Worm (Caenorhabditis elegans) whole organism, late embryonic: ENCODE measurements around the gene ugt-12.

ENCODE experiments used
- C08G9.2 ChIP-seq: sonication (generic microtip); optimal IDR thresholded peaks from 2 replicates; lab custom pipeline; 2016; ENCODE audit warnings: mild to moderate bottlenecking, missing genetic modification characterization, moderate library complexity, missing compliant biosample characterization
- C38D4.7 ChIP-seq: fragments of 200-800 bp; sonication (Bioruptor generic); optimal IDR thresholded peaks from 2 replicates; lab custom pipeline; 2018; ENCODE audit warnings: mild to moderate bottlenecking, missing genetic modification characterization, moderate library complexity, missing compliant biosample characterization
- F13H6.1 ChIP-seq: sonication (generic microtip); optimal IDR thresholded peaks from 2 replicates; lab custom pipeline; 2016; ENCODE audit warnings: missing genetic modification characterization, missing compliant biosample characterization
- K09A11.1 ChIP-seq: sonication (generic microtip); optimal IDR thresholded peaks from 2 replicates; lab custom pipeline; 2017; ENCODE audit warnings: antibody characterized with exemption, mild to moderate bottlenecking, missing genetic modification characterization, missing compliant biosample characterization; ENCODE audit not compliant: insufficient read depth
- T23F11.4 ChIP-seq: fragments of 200-800 bp; sonication (Bioruptor generic); optimal IDR thresholded peaks from 2 replicates; lab custom pipeline; 2018; ENCODE audit warnings: mild to moderate bottlenecking, missing genetic modification characterization, missing compliant biosample characterization
- Y22D7AL.16 ChIP-seq: sonication (generic microtip); optimal IDR thresholded peaks from 2 replicates; lab custom pipeline; 2016; ENCODE audit warnings: missing genetic modification characterization, missing compliant biosample characterization
- ahr-1 ChIP-seq: sonication (generic microtip); optimal IDR thresholded peaks from 2 replicates; lab custom pipeline; 2016; ENCODE audit warnings: missing genetic modification characterization, missing compliant biosample characterization
- ama-1 ChIP-seq: fragments of 150-350 bp; optimal IDR thresholded peaks from 2 replicates; lab custom pipeline; 2014
- ceh-18 ChIP-seq: sonication (generic microtip); optimal IDR thresholded peaks from 2 replicates; lab custom pipeline; 2016; ENCODE audit warnings: missing genetic modification characterization, missing compliant biosample characterization
- ceh-22 ChIP-seq: sonication (generic microtip); optimal IDR thresholded peaks from 2 replicates; lab custom pipeline; 2017; ENCODE audit warnings: missing biosample characterization, missing genetic modification characterization
- ceh-24 ChIP-seq: sonication (generic microtip); optimal IDR thresholded peaks from 2 replicates; lab custom pipeline; 2016; ENCODE audit warnings: mild to moderate bottlenecking, missing genetic modification characterization, missing compliant biosample characterization
- ceh-30 ChIP-seq: fragments of 150-350 bp; optimal IDR thresholded peaks from 2 replicates; lab custom pipeline; 2014; ENCODE audit warnings: missing biosample characterization, missing genetic modification characterization
- ceh-31 ChIP-seq: sonication (generic microtip); optimal IDR thresholded peaks from 2 replicates; lab custom pipeline; 2016; ENCODE audit warnings: missing genetic modification characterization, missing compliant biosample characterization
- ceh-34 ChIP-seq: sonication (generic microtip); optimal IDR thresholded peaks from 2 replicates; lab custom pipeline; 2016; ENCODE audit warnings: mild to moderate bottlenecking, missing genetic modification characterization, missing compliant biosample characterization
- ceh-45 ChIP-seq: fragments of 200-800 bp; sonication (Bioruptor generic); IDR thresholded peaks from 2 replicates; pipeline ENCODE4 v1.3.6; 2022; ENCODE audit warnings: missing genetic modification reagents, missing genetic modification characterization, missing compliant biosample characterization
- ceh-48 ChIP-seq: sonication (generic microtip); optimal IDR thresholded peaks from 2 replicates; lab custom pipeline; 2016; ENCODE audit warnings: missing genetic modification characterization, inconsistent platforms, missing compliant biosample characterization
- dmd-4 ChIP-seq: sonication (generic microtip); optimal IDR thresholded peaks from 2 replicates; lab custom pipeline; 2016; ENCODE audit warnings: borderline replicate concordance, missing genetic modification characterization, missing compliant biosample characterization
- elt-2 ChIP-seq: sonication (generic microtip); optimal IDR thresholded peaks from 2 replicates; lab custom pipeline; 2016; ENCODE audit warnings: missing genetic modification reagents, missing genetic modification characterization, missing compliant biosample characterization
- elt-4 ChIP-seq: sonication (generic microtip); optimal IDR thresholded peaks from 2 replicates; lab custom pipeline; 2016; ENCODE audit warnings: missing genetic modification characterization, missing compliant biosample characterization
- eyg-1 ChIP-seq: sonication (generic microtip); optimal IDR thresholded peaks from 2 replicates; lab custom pipeline; 2016; ENCODE audit warnings: missing genotype, missing genetic modification characterization, missing compliant biosample characterization
- fkh-6 ChIP-seq: sonication (generic microtip); optimal IDR thresholded peaks from 2 replicates; lab custom pipeline; 2016; ENCODE audit warnings: missing genetic modification characterization, missing compliant biosample characterization
- gmeb-2 ChIP-seq: sonication (generic microtip); optimal IDR thresholded peaks from 2 replicates; lab custom pipeline; 2016; ENCODE audit warnings: missing genetic modification characterization, inconsistent platforms, missing compliant biosample characterization
- hlh-6 ChIP-seq: sonication (generic microtip); optimal IDR thresholded peaks from 2 replicates; lab custom pipeline; 2016; ENCODE audit warnings: missing genotype, missing genetic modification characterization, missing compliant biosample characterization
- lim-6 ChIP-seq: sonication (generic microtip); optimal IDR thresholded peaks from 2 replicates; lab custom pipeline; 2016; ENCODE audit warnings: missing genetic modification characterization, missing compliant biosample characterization
- lin-11 ChIP-seq: fragments of 200-800 bp; sonication (Bioruptor generic); optimal IDR thresholded peaks from 2 replicates; lab custom pipeline; 2018; ENCODE audit warnings: mild to moderate bottlenecking, missing genetic modification characterization, missing compliant biosample characterization
- madf-2 ChIP-seq: sonication (generic microtip); optimal IDR thresholded peaks from 2 replicates; lab custom pipeline; 2017; ENCODE audit warnings: missing genetic modification characterization, missing compliant biosample characterization
- nfya-1 ChIP-seq: sonication (generic microtip); optimal IDR thresholded peaks from 2 replicates; lab custom pipeline; 2017; ENCODE audit warnings: missing genetic modification characterization, mild to moderate bottlenecking, missing compliant biosample characterization, antibody characterized with exemption, moderate library complexity
- nhr-232 ChIP-seq: sonication (generic microtip); optimal IDR thresholded peaks from 2 replicates; lab custom pipeline; 2016; ENCODE audit warnings: missing genetic modification characterization, missing compliant biosample characterization
- npax-4 ChIP-seq: sonication (generic microtip); optimal IDR thresholded peaks from 2 replicates; lab custom pipeline; 2016; ENCODE audit warnings: missing genetic modification characterization, missing compliant biosample characterization
- odd-2 ChIP-seq: sonication (generic microtip); optimal IDR thresholded peaks from 2 replicates; lab custom pipeline; 2017; ENCODE audit warnings: antibody characterized with exemption, mild to moderate bottlenecking, missing genetic modification characterization, missing compliant biosample characterization
- pag-3 ChIP-seq: sonication (generic microtip); optimal IDR thresholded peaks from 2 replicates; lab custom pipeline; 2016; ENCODE audit warnings: missing compliant biosample characterization, missing genetic modification characterization, borderline replicate concordance
- pha-2 ChIP-seq: sonication (generic microtip); optimal IDR thresholded peaks from 2 replicates; lab custom pipeline; 2017; ENCODE audit warnings: mild to moderate bottlenecking, missing genetic modification characterization, missing compliant biosample characterization
- pros-1 ChIP-seq: fragments of 150-350 bp; optimal IDR thresholded peaks from 2 replicates; lab custom pipeline; 2014; ENCODE audit warnings: missing biosample characterization, missing genetic modification reagents, missing genetic modification characterization
- ref-2 ChIP-seq: sonication (generic microtip); optimal IDR thresholded peaks from 2 replicates; lab custom pipeline; 2016; ENCODE audit warnings: missing genetic modification characterization, missing compliant biosample characterization
- rnt-1 ChIP-seq: sonication (generic microtip); optimal IDR thresholded peaks from 2 replicates; lab custom pipeline; 2016; ENCODE audit warnings: missing genetic modification characterization, missing compliant biosample characterization
- sox-2 ChIP-seq: fragments of 200-800 bp; sonication (Bioruptor generic); IDR thresholded peaks from 2 replicates; pipeline ENCODE4 v1.3.6; 2022; ENCODE audit warnings: missing genetic modification reagents, missing genetic modification characterization, missing compliant biosample characterization
- sox-4 ChIP-seq: sonication (generic microtip); optimal IDR thresholded peaks from 2 replicates; lab custom pipeline; 2017; ENCODE audit warnings: mild to moderate bottlenecking, missing genetic modification characterization, inconsistent platforms, missing compliant biosample characterization
- tbx-2 ChIP-seq: sonication (generic microtip); optimal IDR thresholded peaks from 2 replicates; lab custom pipeline; 2016; ENCODE audit warnings: missing genetic modification characterization, missing compliant biosample characterization
- ttx-3 ChIP-seq: sonication (generic microtip); optimal IDR thresholded peaks from 2 replicates; lab custom pipeline; 2016; ENCODE audit warnings: missing genetic modification reagents, missing genetic modification characterization, missing compliant biosample characterization
- unc-42 ChIP-seq: sonication (generic microtip); optimal IDR thresholded peaks from 2 replicates; lab custom pipeline; 2016; ENCODE audit warnings: missing genotype, missing genetic modification characterization, missing compliant biosample characterization
- unc-86 ChIP-seq: sonication (generic microtip); optimal IDR thresholded peaks from 2 replicates; lab custom pipeline; 2016; ENCODE audit warnings: missing genetic modification characterization, missing compliant biosample characterization
- zip-5 ChIP-seq: sonication (generic microtip); optimal IDR thresholded peaks from 2 replicates; lab custom pipeline; 2016; ENCODE audit warnings: missing genetic modification characterization, missing compliant biosample characterization

ugt-12 gene

DNA sequence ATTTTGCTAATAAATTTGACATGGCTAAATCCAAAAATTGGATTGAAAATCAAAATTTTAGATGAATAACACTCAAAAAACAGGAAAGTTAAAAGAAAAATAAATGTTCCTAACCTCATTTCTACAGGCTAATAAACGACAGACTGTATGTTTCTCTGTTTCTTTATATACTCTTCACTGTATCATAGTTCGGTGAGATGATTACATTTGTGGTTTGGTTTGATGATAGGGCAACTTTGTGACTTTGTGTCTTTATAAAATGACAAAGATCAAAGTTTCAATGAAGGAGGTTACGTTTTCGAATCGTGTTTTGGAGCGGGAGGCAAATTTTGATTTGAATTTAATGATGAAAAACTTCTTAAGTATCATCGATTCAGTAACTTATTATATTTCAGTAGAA lies at the start of gene ugt-12:
Gene ugt-12 (minus strand): TSS at position 153 of the 400 bp plus-strand sequence.
- TF ChIP-seq ceh-30 (tag; lab: Kevin White, UChicago) (no peak), ceh-34 (tag; lab: Kevin White, UChicago) (no peak)

DNA sequence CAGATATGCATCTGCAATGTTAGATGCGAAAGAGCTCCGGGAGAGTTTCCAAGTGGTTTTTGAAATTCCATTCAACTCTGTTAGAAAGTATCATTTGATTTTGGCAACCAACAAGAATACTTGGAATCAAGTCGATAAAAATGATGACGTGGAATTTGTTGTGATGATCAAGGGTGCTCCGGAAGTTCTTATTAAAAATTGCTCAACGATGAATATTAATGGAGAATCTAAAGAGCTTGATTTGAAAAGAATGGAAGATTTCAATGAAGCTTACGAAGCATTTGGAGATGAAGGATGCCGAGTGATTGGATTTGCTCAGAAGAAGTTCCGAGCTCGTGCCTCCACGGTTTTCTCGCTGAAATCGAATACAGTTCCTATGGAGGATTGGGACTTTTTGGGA lies 47.9 kb upstream of the ugt-12 start:
- TF ChIP-seq ttx-3 (tag; lab: Kevin White, UChicago), result no peak
- TF ChIP-seq eyg-1, result no peak
- no peak for TF ChIP-seq ceh-34 (tag; lab: Kevin White, UChicago)
- TF ChIP-seq T23F11.4, result no peak
- TF ChIP-seq ceh-30 (tag; lab: Kevin White, UChicago), result no peak
- no peak for TF ChIP-seq F13H6.1 (tag; lab: Kevin White, UChicago)
- TF ChIP-seq ama-1 (lab: Kevin White, UChicago), result no peak
- TF ChIP-seq ceh-45 (GFP tag; lab: Robert Waterston, UW), result no peak
- no peak for TF ChIP-seq pag-3 (tag; lab: Kevin White, UChicago)
- no peak for TF ChIP-seq ahr-1 (tag; lab: Kevin White, UChicago)
- TF ChIP-seq fkh-6 (tag; lab: Kevin White, UChicago), result no peak
- TF ChIP-seq gmeb-2, result no peak
- no peak for TF ChIP-seq nhr-232 (tag; lab: Kevin White, UChicago)
- TF ChIP-seq ceh-22, result no peak
- TF ChIP-seq zip-5 (tag; lab: Kevin White, UChicago), result no peak

DNA sequence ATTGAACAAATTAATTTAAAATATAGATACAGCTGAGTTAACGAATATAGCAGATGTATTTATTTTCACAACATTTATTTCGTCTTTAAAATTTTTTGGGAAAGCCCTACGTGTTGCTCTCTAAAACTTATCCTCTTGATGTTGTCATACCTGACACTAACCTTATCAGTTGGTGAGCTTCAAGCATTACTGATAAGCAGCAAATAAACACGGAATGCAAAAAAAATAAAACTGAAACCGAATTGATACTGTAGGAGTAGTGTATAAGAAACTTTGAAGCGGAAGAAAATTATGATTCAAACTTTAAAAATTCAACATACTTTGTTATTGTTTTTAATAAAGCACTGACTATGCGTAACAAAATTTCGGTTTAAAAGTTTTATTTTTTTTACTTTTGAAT lies 45.7 kb upstream of the ugt-12 start:
- TF ChIP-seq ceh-48 (no peak), unc-86 (tag; lab: Kevin White, UChicago) (no peak), hlh-6 (tag; lab: Kevin White, UChicago) (no peak), nfya-1 (tag; lab: Kevin White, UChicago) (no peak), pag-3 (tag; lab: Kevin White, UChicago) (no peak), K09A11.1 (tag; lab: Kevin White, UChicago) (no peak), lin-11 (no peak), Y22D7AL.16 (tag; lab: Kevin White, UChicago) (no peak), elt-2 (tag; lab: Kevin White, UChicago) (no peak), ceh-30 (tag; lab: Kevin White, UChicago) (no peak), ceh-31 (tag; lab: Kevin White, UChicago) (no peak), odd-2 (tag; lab: Kevin White, UChicago) (no peak), dmd-4 (tag; lab: Kevin White, UChicago) (no peak), madf-2 (tag; lab: Kevin White, UChicago) (no peak), rnt-1 (no peak), ceh-24 (no peak), C08G9.2 (tag; lab: Kevin White, UChicago) (no peak), T23F11.4 (no peak)

DNA sequence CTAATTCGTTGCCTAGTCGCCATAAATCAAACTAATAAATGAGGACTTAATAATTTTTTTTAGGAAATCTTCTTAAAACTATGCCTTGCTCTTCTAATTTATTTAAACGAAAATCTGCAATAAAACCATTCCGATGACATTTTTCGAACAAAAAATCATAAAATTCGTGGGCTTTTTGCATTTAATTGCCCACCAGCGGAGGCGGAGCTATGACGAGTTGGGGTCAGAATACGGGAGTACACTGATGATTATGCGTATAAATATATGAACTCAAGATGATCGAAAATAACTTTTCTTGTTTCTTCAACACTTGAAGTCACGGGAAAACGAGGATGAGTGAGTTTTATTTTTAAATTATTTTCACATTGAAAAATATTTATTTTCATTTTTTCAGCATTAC lies 45.0 kb upstream of the ugt-12 start, which contains the start of gene catp-2:
Gene catp-2 (plus strand): TSS at position 301 of the 400 bp plus-strand sequence.
- TF ChIP-seq lim-6 (tag; lab: Kevin White, UChicago), result no peak
- TF ChIP-seq sox-2, result no peak
- no peak for TF ChIP-seq madf-2 (tag; lab: Kevin White, UChicago)
- TF ChIP-seq C08G9.2 (tag; lab: Kevin White, UChicago), result no peak
- no peak for TF ChIP-seq ttx-3 (tag; lab: Kevin White, UChicago)
- TF ChIP-seq sox-4 (tag; lab: Kevin White, UChicago), result no peak
- no peak for TF ChIP-seq tbx-2 (tag; lab: Kevin White, UChicago)

DNA sequence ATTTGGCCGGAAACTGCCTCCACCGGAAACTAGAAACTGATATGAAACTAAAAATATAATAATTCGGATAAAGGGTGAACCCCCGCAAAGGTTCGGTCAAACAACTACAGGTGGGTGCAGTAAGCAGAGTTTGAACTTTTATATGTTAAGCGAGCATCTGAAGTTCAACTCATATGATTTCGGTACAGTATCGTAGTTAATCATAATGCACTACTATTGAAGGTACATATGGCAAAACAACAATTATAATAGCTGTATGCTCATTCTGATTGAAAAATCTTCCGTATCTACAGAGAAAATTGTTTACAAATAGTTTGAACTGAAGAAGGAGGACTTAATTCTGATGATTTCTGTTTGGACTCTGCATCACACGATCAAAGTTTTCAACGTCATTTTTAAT lies 43.8 kb upstream of the ugt-12 start:
- TF ChIP-seq pha-2 (tag; lab: Kevin White, UChicago) (no peak), ceh-18 (no peak), npax-4 (no peak), ttx-3 (tag; lab: Kevin White, UChicago) (no peak), ceh-45 (GFP tag; lab: Robert Waterston, UW) (no peak), lim-6 (tag; lab: Kevin White, UChicago) (no peak), unc-42 (tag; lab: Kevin White, UChicago) (no peak), C38D4.7 (GFP tag; lab: Kevin White, UChicago) (no peak), elt-4 (tag; lab: Kevin White, UChicago) (no peak), odd-2 (tag; lab: Kevin White, UChicago) (no peak), sox-2 (no peak), ref-2 (tag; lab: Kevin White, UChicago) (no peak), pros-1 (tag; lab: Kevin White, UChicago) (no peak)
